Fruit fly (Drosophila melanogaster): ENCODE results near the gene CG42846.
A peak's percentile ranks its signal among the peaks of the same experiment; 100 is the strongest.

Gene CG42846

DNA sequence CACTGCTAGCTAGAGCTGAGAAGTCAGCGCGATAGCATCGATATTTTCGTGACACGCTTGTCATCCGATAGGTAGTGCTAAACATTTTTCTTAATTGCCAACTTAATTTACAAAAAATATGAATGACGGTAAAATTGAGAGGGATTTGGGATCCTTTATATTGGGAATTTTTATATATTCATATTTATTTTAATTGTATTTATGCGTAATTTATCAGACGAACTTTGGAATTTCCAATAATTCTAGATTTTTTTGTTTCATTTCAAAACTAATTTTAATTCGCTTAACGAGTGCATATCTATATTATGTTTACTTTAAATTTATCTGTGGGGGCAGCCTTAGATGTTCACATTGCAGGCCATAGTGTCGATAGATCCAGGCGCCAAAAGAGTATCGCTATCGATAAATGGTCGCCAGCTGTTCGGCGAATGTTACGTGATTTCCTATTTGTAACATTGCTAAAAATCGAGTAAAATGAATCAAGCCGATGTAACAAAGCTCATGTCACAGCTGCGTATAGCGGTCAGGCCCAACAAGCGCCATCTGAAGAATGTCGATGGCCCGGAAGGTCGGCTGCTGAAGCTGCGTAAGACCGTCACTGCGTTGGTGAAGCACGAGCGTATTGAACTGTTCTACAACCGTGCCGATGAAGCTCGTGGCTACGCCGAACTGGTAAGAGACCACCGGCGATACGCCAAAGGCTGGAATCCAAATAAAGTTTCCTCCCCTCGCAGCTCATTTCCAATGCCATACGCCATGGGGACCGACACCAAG lies 33.2 kb upstream of the CG42846 start, which contains the start of the genes Tudor-SN and mRpL17 (continued):
- TF ChIP-seq dati (GFP tag; IDR thresholded peaks at IDR 0.05) (no peak), CG8388 (GFP tag; optimal IDR thresholded peaks at IDR 0.05) (peak; percentile 9), CG10654 (GFP tag; optimal IDR thresholded peaks at IDR 0.05) (peak; percentile 15), CG12391 (tag; optimal IDR thresholded peaks at IDR 0.05) (peak; percentile 79), CG12219 (GFP tag; optimal IDR thresholded peaks at IDR 0.05) (no peak), Dad (GFP tag; optimal IDR thresholded peaks at IDR 0.05) (no peak), CG30431 (GFP tag; optimal IDR thresholded peaks at IDR 0.05) (no peak), CG5953 (GFP tag; IDR thresholded peaks at IDR 0.05) (no peak), CG31224 (GFP tag; IDR thresholded peaks at IDR 0.05) (no peak), stwl (tag; optimal IDR thresholded peaks at IDR 0.05) (peak; percentile 27), gt (GFP tag; IDR thresholded peaks at IDR 0.05) (no peak), ase (GFP tag; IDR thresholded peaks at IDR 0.05) (no peak), ap (GFP tag; IDR thresholded peaks at IDR 0.05) (no peak), CG10431 (GFP tag; optimal IDR thresholded peaks at IDR 0.05) (peak; percentile 54), CG10321 (GFP tag; IDR thresholded peaks at IDR 0.05) (no peak), gce (GFP tag; IDR thresholded peaks at IDR 0.05) (no peak), CG32767 (GFP tag; IDR thresholded peaks at IDR 0.05) (no peak), lbe (GFP tag; optimal IDR thresholded peaks at IDR 0.05) (peak; percentile 66), CG9876 (GFP tag; optimal IDR thresholded peaks at IDR 0.05) (no peak), CG2678 (tag; optimal IDR thresholded peaks at IDR 0.05) (peak; percentile 47), CG4730 (GFP tag; IDR thresholded peaks at IDR 0.05) (no peak), Xbp1 (GFP tag; optimal IDR thresholded peaks at IDR 0.05) (peak; percentile 61), ems (GFP tag; optimal IDR thresholded peaks at IDR 0.05) (peak; percentile 32), CG12236 (GFP tag; optimal IDR thresholded peaks at IDR 0.05) (no peak), tna (GFP tag; IDR thresholded peaks at IDR 0.05; ENCODE audit: partially characterized antibody) (peak; percentile 95), CG12744 (GFP tag; optimal IDR thresholded peaks at IDR 0.05) (no peak), CG31388 (GFP tag; optimal IDR thresholded peaks at IDR 0.05) (no peak), hkb (optimal IDR thresholded peaks at IDR 0.05) (no peak), hkb (GFP tag; IDR thresholded peaks at IDR 0.05) (no peak), CG18599 (GFP tag; optimal IDR thresholded peaks at IDR 0.05) (peak; percentile 44), CG15073 (GFP tag; optimal IDR thresholded peaks at IDR 0.05) (no peak), ewg (GFP tag; optimal IDR thresholded peaks at IDR 0.05) (peak; percentile 44), gsb-n (tag; optimal IDR thresholded peaks at IDR 0.05) (peak; percentile 13), lab (GFP tag; optimal IDR thresholded peaks at IDR 0.05) (peak; percentile 23), emc (GFP tag; optimal IDR thresholded peaks at IDR 0.05) (no peak), fd64A (GFP tag; optimal IDR thresholded peaks at IDR 0.05) (no peak), ac (GFP tag; optimal IDR thresholded peaks at IDR 0.05) (no peak), CG33213 (GFP tag; optimal IDR thresholded peaks at IDR 0.05) (peak; percentile 54), fu2 (GFP tag; optimal IDR thresholded peaks at IDR 0.05) (no peak), Elba2 (GFP tag; optimal IDR thresholded peaks at IDR 0.05) (no peak), sr (GFP tag; IDR thresholded peaks at IDR 0.05) (no peak), CG10543 (GFP tag; optimal IDR thresholded peaks at IDR 0.05) (no peak), chinmo (GFP tag; IDR thresholded peaks at IDR 0.05; ENCODE audit: partially characterized antibody) (peak; percentile 92; the same call in 2 of the 4 replicates), MBD-R2 (GFP tag; IDR thresholded peaks at IDR 0.05) (peak; percentile 72), Neu2 (GFP tag; optimal IDR thresholded peaks at IDR 0.05; ENCODE audit: borderline replicate concordance) (no peak), BEAF-32 (GFP tag; optimal IDR thresholded peaks at IDR 0.05) (peak; percentile 97), CG31365 (tag; optimal IDR thresholded peaks at IDR 0.05) (no peak), psq (GFP tag; optimal IDR thresholded peaks at IDR 0.05) (peak; percentile 2), Lim3 (GFP tag; IDR thresholded peaks at IDR 0.05) (no peak), ken (GFP tag; IDR thresholded peaks at IDR 0.05) (no peak), az2 (GFP tag; optimal IDR thresholded peaks at IDR 0.05) (peak; percentile 11)

All from whole organism, embryonic.